Worm (Caenorhabditis elegans): ENCODE data around the gene F46B6.9.

ce11 chrV:9758437-9758836 is 38.2 kb upstream of the F46B6.9 start:
- TF ChIP-seq hlh-13 (GFP tag; optimal IDR thresholded peaks at IDR 0.05) (no peak), ceh-9 (tag; optimal IDR thresholded peaks at IDR 0.05) (no peak)
